Fruit fly (Drosophila melanogaster) whole organism, embryonic: Measurements from ENCODE around the gene CG43915.

Experiments used
- CG1024 ChIP-seq: fragments of 200-800 bp; sonication (Bioruptor generic); IDR thresholded peaks from 2 replicates; pipeline ENCODE4 v1.3.6; 2022; ENCODE audit warnings: missing biosample characterization, missing genetic modification characterization
- CG11093 ChIP-seq: fragments of 200-800 bp; sonication (Bioruptor generic); IDR thresholded peaks from 3 replicates; pipeline ENCODE4 v1.3.6; 2022; ENCODE audit warnings: missing biosample characterization, missing genetic modification characterization
- CG11504 ChIP-seq: fragments of 200-800 bp; sonication (Bioruptor generic); optimal IDR thresholded peaks from 3 replicates; lab custom pipeline; 2019; ENCODE audit warnings: missing biosample characterization, mild to moderate bottlenecking, missing genetic modification characterization, moderate library complexity
- CG12299 ChIP-seq: fragments of 200-800 bp; sonication (Bioruptor generic); optimal IDR thresholded peaks from 2 replicates; lab custom pipeline; 2018; ENCODE audit warnings: missing biosample characterization, mild to moderate bottlenecking, missing genetic modification characterization
- CG13775 ChIP-seq: fragments of 200-800 bp; sonication (Bioruptor generic); optimal IDR thresholded peaks from 3 replicates; lab custom pipeline; 2017; ENCODE audit warnings: missing biosample characterization, mild to moderate bottlenecking, missing genetic modification characterization
- CG1602 ChIP-seq: fragments of 200-800 bp; sonication (Bioruptor generic); optimal IDR thresholded peaks from 3 replicates; lab custom pipeline; 2016; ENCODE audit warnings: missing biosample characterization, missing genetic modification characterization
- CG17361 ChIP-seq: fragments of 200-800 bp; sonication (Bioruptor generic); IDR thresholded peaks from 3 replicates; pipeline ENCODE4 v1.3.6; 2022; ENCODE audit warnings: missing biosample characterization, missing genetic modification characterization
- CG17802 ChIP-seq: fragments of 200-800 bp; sonication (Bioruptor generic); optimal IDR thresholded peaks from 2 replicates; lab custom pipeline; 2018; ENCODE audit warnings: missing biosample characterization, mild to moderate bottlenecking, missing genetic modification characterization, moderate library complexity
- CG18476 ChIP-seq: fragments of 200-800 bp; sonication (Bioruptor generic); optimal IDR thresholded peaks from 2 replicates; lab custom pipeline; 2016; ENCODE audit warnings: missing biosample characterization, mild to moderate bottlenecking, missing genetic modification characterization
- CG18619 ChIP-seq: fragments of 200-800 bp; sonication (Bioruptor generic); optimal IDR thresholded peaks from 3 replicates; lab custom pipeline; 2017; ENCODE audit warnings: missing biosample characterization, mild to moderate bottlenecking, missing genetic modification characterization
- CG31365 ChIP-seq: fragments of 200-800 bp; sonication (Bioruptor generic); optimal IDR thresholded peaks from 2 replicates; lab custom pipeline; 2018; ENCODE audit warnings: missing biosample characterization, mild to moderate bottlenecking, missing genetic modification characterization
- CG31441 ChIP-seq: fragments of 200-800 bp; sonication (Bioruptor generic); IDR thresholded peaks from 2 replicates; pipeline ENCODE4 v1.3.6; 2022; ENCODE audit warnings: missing biosample characterization, missing genetic modification characterization
- CG32772 ChIP-seq: fragments of 200-800 bp; sonication (Bioruptor generic); IDR thresholded peaks from 2 replicates; pipeline ENCODE4 v1.3.6; 2022; ENCODE audit warnings: missing biosample characterization, missing genetic modification characterization
- CG33557 ChIP-seq: fragments of 200-800 bp; sonication (Bioruptor generic); optimal IDR thresholded peaks from 2 replicates; lab custom pipeline; 2019; ENCODE audit warnings: missing biosample characterization, mild to moderate bottlenecking, missing genetic modification characterization, moderate library complexity
- CG3407 ChIP-seq: fragments of 200-800 bp; sonication (Bioruptor generic); optimal IDR thresholded peaks from 2 replicates; lab custom pipeline; 2018; ENCODE audit warnings: missing biosample characterization, mild to moderate bottlenecking, missing genetic modification characterization
- CG5180 ChIP-seq: fragments of 200-800 bp; sonication (Bioruptor generic); optimal IDR thresholded peaks from 3 replicates; lab custom pipeline; 2017; ENCODE audit warnings: missing biosample characterization, missing genetic modification characterization, mild to moderate bottlenecking, moderate library complexity, missing genetic modification reagents
- CG5245 ChIP-seq: fragments of 200-800 bp; sonication (Bioruptor generic); optimal IDR thresholded peaks from 3 replicates; lab custom pipeline; 2016; ENCODE audit warnings: missing biosample characterization, missing genetic modification characterization
- CG6654 ChIP-seq: fragments of 200-800 bp; sonication (Bioruptor generic); optimal IDR thresholded peaks from 2 replicates; lab custom pipeline; 2017; ENCODE audit warnings: missing biosample characterization, mild to moderate bottlenecking, missing genetic modification characterization
- CG6765 ChIP-seq: fragments of 200-800 bp; sonication (Bioruptor generic); optimal IDR thresholded peaks from 3 replicates; lab custom pipeline; 2017; ENCODE audit warnings: missing biosample characterization, mild to moderate bottlenecking, missing genetic modification characterization
- CG8290 ChIP-seq, 3 experiments: fragments of 200-800 bp; sonication (Bioruptor generic); optimal IDR thresholded peaks; 2 replicates each; lab custom pipeline; 2016 to 2019; ENCODE audit warnings: missing biosample characterization in 3 of 3, missing genetic modification characterization in 3 of 3, mild to moderate bottlenecking in 2 of 3, moderate library complexity in 1 of 3
- CG8388 ChIP-seq: fragments of 200-800 bp; sonication (Bioruptor generic); optimal IDR thresholded peaks from 2 replicates; lab custom pipeline; 2019; ENCODE audit warnings: missing biosample characterization, mild to moderate bottlenecking, missing genetic modification characterization, moderate library complexity
- D19A ChIP-seq: fragments of 200-800 bp; optimal IDR thresholded peaks from 3 replicates; lab custom pipeline; 2019; ENCODE audit warnings: missing biosample characterization, mild to moderate bottlenecking, missing genetic modification characterization, moderate library complexity
- Dbx ChIP-seq: fragments of 200-800 bp; sonication (Bioruptor generic); IDR thresholded peaks from 3 replicates; pipeline ENCODE4 v1.3.6; 2022; ENCODE audit warnings: missing biosample characterization, missing genetic modification characterization
- Ets65A ChIP-seq: fragments of 200-800 bp; sonication (Bioruptor generic); peaks from one replicate; lab custom pipeline; 2016; ENCODE audit warnings: missing biosample characterization, missing genetic modification characterization
- Hsf ChIP-seq: fragments of 200-800 bp; sonication (Bioruptor generic); optimal IDR thresholded peaks from 3 replicates; lab custom pipeline; 2016; ENCODE audit warnings: missing biosample characterization, missing genetic modification characterization
- Nf-YA ChIP-seq: fragments of 200-800 bp; sonication (Bioruptor generic); IDR thresholded peaks from 2 replicates; pipeline ENCODE4 v1.3.6; 2022; ENCODE audit warnings: missing biosample characterization, missing genetic modification characterization
- Sry-β ChIP-seq: fragments of 200-800 bp; sonication (Bioruptor generic); optimal IDR thresholded peaks from 2 replicates; lab custom pipeline; 2018; ENCODE audit warnings: missing biosample characterization, mild to moderate bottlenecking, missing genetic modification characterization, moderate library complexity
- YL-1 ChIP-seq: fragments of 200-800 bp; sonication (Bioruptor generic); optimal IDR thresholded peaks from 3 replicates; lab custom pipeline; 2017; ENCODE audit warnings: missing biosample characterization, mild to moderate bottlenecking, missing genetic modification characterization
- ash1 ChIP-seq: fragments of 200-800 bp; sonication (Bioruptor generic); optimal IDR thresholded peaks from 2 replicates; lab custom pipeline; 2018; ENCODE audit warnings: missing biosample characterization, mild to moderate bottlenecking, missing genetic modification characterization
- ato ChIP-seq: fragments of 200-800 bp; sonication (Bioruptor generic); IDR thresholded peaks from 2 replicates; pipeline ENCODE4 v1.3.6; 2022; ENCODE audit warnings: missing biosample characterization, missing genetic modification characterization; ENCODE audit not compliant: partially characterized antibody
- bcd ChIP-seq: fragments of 200-800 bp; sonication (Bioruptor generic); optimal IDR thresholded peaks from 2 replicates; lab custom pipeline; 2017; ENCODE audit warnings: missing biosample characterization, mild to moderate bottlenecking, missing genetic modification characterization
- bowl ChIP-seq: fragments of 200-800 bp; sonication (Bioruptor generic); IDR thresholded peaks from 2 replicates; pipeline ENCODE4 v1.3.6; 2022; ENCODE audit warnings: missing biosample characterization, missing genetic modification characterization
- btn ChIP-seq: fragments of 200-800 bp; sonication (Bioruptor generic); optimal IDR thresholded peaks from 2 replicates; lab custom pipeline; 2016; ENCODE audit warnings: missing biosample characterization, missing genetic modification characterization
- cg ChIP-seq: fragments of 200-800 bp; sonication (Bioruptor generic); optimal IDR thresholded peaks from 3 replicates; lab custom pipeline; 2019; ENCODE audit warnings: missing biosample characterization, mild to moderate bottlenecking, missing genetic modification characterization, moderate library complexity
- dmrt99B ChIP-seq: fragments of 200-800 bp; sonication (Bioruptor generic); optimal IDR thresholded peaks from 2 replicates; lab custom pipeline; 2018; ENCODE audit warnings: missing biosample characterization, mild to moderate bottlenecking, missing genetic modification characterization, moderate library complexity
- fd96Cb ChIP-seq: fragments of 200-800 bp; sonication (Bioruptor generic); optimal IDR thresholded peaks from 2 replicates; lab custom pipeline; 2018; ENCODE audit warnings: missing biosample characterization, mild to moderate bottlenecking, missing genetic modification characterization, moderate library complexity
- gce ChIP-seq: fragments of 200-800 bp; sonication (Bioruptor generic); IDR thresholded peaks from 3 replicates; pipeline ENCODE4 v1.3.6; 2022; ENCODE audit warnings: missing biosample characterization, missing genetic modification characterization
- gsb ChIP-seq: fragments of 200-800 bp; sonication (Bioruptor generic); IDR thresholded peaks from 2 replicates; pipeline ENCODE4 v1.3.6; 2022; ENCODE audit warnings: missing biosample characterization, missing genetic modification characterization
- lilli ChIP-seq: fragments of 200-800 bp; sonication (Bioruptor generic); optimal IDR thresholded peaks from 3 replicates; lab custom pipeline; 2016; ENCODE audit warnings: missing biosample characterization, missing genetic modification characterization
- lmd ChIP-seq: fragments of 200-800 bp; sonication (Bioruptor generic); IDR thresholded peaks from 2 replicates; pipeline ENCODE4 v1.3.6; 2022; ENCODE audit warnings: missing biosample characterization, missing genetic modification characterization
- lola ChIP-seq, 3 experiments: fragments of >200 bp in 2 of 3; fragments of 200-800 bp in 1 of 3; sonication (Bioruptor generic) in 1 of 3; optimal IDR thresholded peaks; 2 replicates each; lab custom pipeline; 2017 to 2019; ENCODE audit warnings: missing biosample characterization in 3 of 3, missing genetic modification characterization in 3 of 3, mild to moderate bottlenecking in 1 of 3, moderate library complexity in 1 of 3
- nerfin-1 ChIP-seq: fragments of 200-800 bp; sonication (Bioruptor generic); optimal IDR thresholded peaks from 3 replicates; lab custom pipeline; 2019; ENCODE audit warnings: missing biosample characterization, mild to moderate bottlenecking, missing genetic modification characterization, moderate library complexity
- nerfin-2 ChIP-seq: fragments of 200-800 bp; sonication (Bioruptor generic); IDR thresholded peaks from 2 replicates; pipeline ENCODE4 v1.3.6; 2022; ENCODE audit warnings: missing biosample characterization, missing genetic modification characterization; ENCODE audit not compliant: partially characterized antibody
- nmo ChIP-seq: fragments of 200-800 bp; sonication (Bioruptor generic); optimal IDR thresholded peaks from 2 replicates; lab custom pipeline; 2018; ENCODE audit warnings: missing biosample characterization, mild to moderate bottlenecking, missing genetic modification characterization, moderate library complexity
- peb ChIP-seq: fragments of 200-800 bp; sonication (Bioruptor generic); IDR thresholded peaks from 2 replicates; pipeline ENCODE4 v1.3.6; 2022; ENCODE audit warnings: missing biosample characterization, missing genetic modification characterization
- pho ChIP-seq: fragments of 200-800 bp; sonication (Bioruptor generic); optimal IDR thresholded peaks from 2 replicates; lab custom pipeline; 2016; ENCODE audit warnings: missing biosample characterization, missing genetic modification characterization
- row ChIP-seq: fragments of 200-800 bp; sonication (Bioruptor generic); IDR thresholded peaks from 3 replicates; pipeline ENCODE4 v1.3.6; 2022; ENCODE audit warnings: missing biosample characterization, missing genetic modification characterization
- shn ChIP-seq: fragments of 200-800 bp; sonication (Bioruptor generic); optimal IDR thresholded peaks from 3 replicates; lab custom pipeline; 2016; ENCODE audit warnings: missing biosample characterization, missing genetic modification characterization
- twi ChIP-seq: fragments of 200-800 bp; optimal IDR thresholded peaks from 2 replicates; lab custom pipeline; 2019; ENCODE audit warnings: missing biosample characterization, mild to moderate bottlenecking, missing genetic modification characterization, moderate library complexity

Gene CG43915

dm6 chr3L:3983466-3983946, 10.8 kb downstream of the CG43915 start, which contains the start of gene scrt:
TSS of gene scrt (plus strand) at chr3L:3983896.
- TF ChIP-seq lilli (GFP tag; lab: Kevin White, UChicago): peak; percentile 34
- peak; percentile 43 for TF ChIP-seq dmrt99B (tag; lab: Kevin White, UChicago)
- peak; percentile 51 for TF ChIP-seq Hsf
- TF ChIP-seq bowl: no peak
- no peak for TF ChIP-seq CG31365 (tag; lab: Kevin White, UChicago)
- TF ChIP-seq CG6765: peak; percentile 26
- TF ChIP-seq fd96Cb (tag; lab: Kevin White, UChicago): peak; percentile 25
- TF ChIP-seq CG18476 (GFP tag; lab: Kevin White, UChicago): no peak
- TF ChIP-seq CG5245 (GFP tag; lab: Kevin White, UChicago): no peak
- TF ChIP-seq CG17361: 0 out of 3 replicates have a peak, but pooled peaks have one; percentile 44
- TF ChIP-seq peb: peak; percentile 53; the same call in 1 of the 2 replicates
- TF ChIP-seq CG31441: 0 out of 2 replicates have a peak, but pooled peaks have one; percentile 37
- TF ChIP-seq gsb: no peak
- TF ChIP-seq CG8290 (GFP tag; optimal IDR thresholded peaks at IDR 0.05; lab: Kevin White, UChicago): peak; percentile 38
- TF ChIP-seq CG8290 (tag; optimal IDR thresholded peaks at IDR 0.05; lab: Kevin White, UChicago): peak in 1 of 2 experiments; percentile 59
- peak; percentile 31 for TF ChIP-seq CG5180 (GFP tag; lab: Kevin White, UChicago)
- no peak for TF ChIP-seq ash1 (GFP tag; lab: Kevin White, UChicago)
- TF ChIP-seq cg: no peak
- TF ChIP-seq CG8388 (GFP tag; lab: Kevin White, UChicago): peak; percentile 3
- TF ChIP-seq nerfin-1 (tag; lab: Kevin White, UChicago): peak; percentile 59
- TF ChIP-seq Dbx (GFP tag; lab: Robert Waterston, UW): no peak; the same call in 2 of the 3 replicates
- TF ChIP-seq Ets65A (GFP tag; lab: Kevin White, UChicago): peak; percentile 82
- TF ChIP-seq CG3407 (GFP tag; lab: Kevin White, UChicago): no peak
- peak; percentile 27 for TF ChIP-seq CG33557 (GFP tag; lab: Kevin White, UChicago)
- TF ChIP-seq gce (GFP tag; lab: Robert Waterston, UW): 0 out of 3 replicates have a peak, but pooled peaks have one; percentile 21
- TF ChIP-seq lmd (GFP tag; lab: Robert Waterston, UW): peak; percentile 37; the same call in 1 of the 2 replicates
- TF ChIP-seq CG17802: peak; percentile 7
- TF ChIP-seq shn: peak; percentile 41
- TF ChIP-seq nmo (GFP tag; lab: Kevin White, UChicago): peak; percentile 51
- TF ChIP-seq twi: no peak
- TF ChIP-seq Nf-YA: no peak
- TF ChIP-seq D19A (tag; lab: Kevin White, UChicago): peak; percentile 12
- no peak for TF ChIP-seq Sry-β (GFP tag; lab: Kevin White, UChicago)
- TF ChIP-seq CG18619 (GFP tag; lab: Kevin White, UChicago): peak; percentile 28
- TF ChIP-seq CG12299: no peak
- TF ChIP-seq CG1024 (GFP tag; lab: Robert Waterston, UW): no peak
- TF ChIP-seq pho (GFP tag; lab: Kevin White, UChicago): peak; percentile 34
- peak; percentile 86 for TF ChIP-seq CG13775 (GFP tag; lab: Kevin White, UChicago)
- no peak for TF ChIP-seq ato
- TF ChIP-seq CG11504 (tag; lab: Kevin White, UChicago): peak; percentile 61
- TF ChIP-seq btn (GFP tag; lab: Kevin White, UChicago): no peak
- TF ChIP-seq nerfin-2 (GFP tag; lab: Robert Waterston, UW): no peak
- no peak for TF ChIP-seq CG6654
- no peak for TF ChIP-seq CG32772 (GFP tag; lab: Robert Waterston, UW)
- no peak for TF ChIP-seq CG11093 (GFP tag; lab: Robert Waterston, UW)
- peak; percentile 16 for TF ChIP-seq CG1602 (GFP tag; lab: Kevin White, UChicago)
- no peak for TF ChIP-seq YL-1 (GFP tag; lab: Kevin White, UChicago)
- peak; percentile 84 for TF ChIP-seq row (GFP tag; lab: Robert Waterston, UW)
- peak in 1 of 3 experiments; percentile 90 for TF ChIP-seq lola (GFP tag; optimal IDR thresholded peaks at IDR 0.05; lab: Kevin White, UChicago)
- peak; percentile 33 for TF ChIP-seq bcd (GFP tag; lab: Kevin White, UChicago)
